Worm (Caenorhabditis elegans) whole organism, L2 larva: ENCODE measurements around the gene F38B7.3.
A peak's percentile ranks its signal among the peaks of the same experiment; 100 is the strongest.

Experiments used
- ama-1 ChIP-seq: fragments of 150-350 bp; optimal IDR thresholded peaks from 2 replicates; lab custom pipeline; 2018; ENCODE audit warnings: inconsistent platforms
- elt-1 ChIP-seq: fragments of 150-350 bp; optimal IDR thresholded peaks from 2 replicates; lab custom pipeline; 2014; ENCODE audit warnings: missing biosample characterization, missing genetic modification characterization
- lin-39 ChIP-seq: fragments of 150-350 bp; optimal IDR thresholded peaks from 2 replicates; lab custom pipeline; 2014; ENCODE audit warnings: missing biosample characterization, missing genetic modification reagents, missing genetic modification characterization
- lsy-2 ChIP-seq, 2 experiments: fragments of 150-350 bp in 1 of 2; sonication (generic microtip) in 1 of 2; optimal IDR thresholded peaks; 2 replicates each; lab custom pipeline; 2014 to 2017; ENCODE audit warnings: missing biosample characterization in 2 of 2, missing genetic modification characterization in 2 of 2
- nhr-10 ChIP-seq: sonication (generic microtip); optimal IDR thresholded peaks from 2 replicates; lab custom pipeline; 2017; ENCODE audit warnings: missing biosample characterization, missing genetic modification characterization
- nhr-11 ChIP-seq: fragments of 150-350 bp; optimal IDR thresholded peaks from 2 replicates; lab custom pipeline; 2014; ENCODE audit warnings: missing biosample characterization, missing genetic modification characterization
- nhr-12 ChIP-seq: fragments of 150-350 bp; optimal IDR thresholded peaks from 2 replicates; lab custom pipeline; 2014; ENCODE audit warnings: missing biosample characterization, missing genetic modification characterization
- nhr-77 ChIP-seq: fragments of 150-350 bp; optimal IDR thresholded peaks from 2 replicates; lab custom pipeline; 2014; ENCODE audit warnings: missing biosample characterization, missing genetic modification characterization
- unc-62 ChIP-seq: fragments of 150-350 bp; optimal IDR thresholded peaks from 2 replicates; lab custom pipeline; 2014; ENCODE audit warnings: missing biosample characterization, missing genetic modification reagents, missing genetic modification characterization
- zag-1 ChIP-seq: fragments of 150-350 bp; optimal IDR thresholded peaks from 2 replicates; lab custom pipeline; 2014; ENCODE audit warnings: missing biosample characterization, missing genetic modification characterization
- ztf-1 ChIP-seq: fragments of 200-800 bp; sonication (Bioruptor generic); conservative IDR thresholded peaks from 2 replicates; pipeline ENCODE4 v1.3.6; 2022; ENCODE audit warnings: missing genetic modification characterization, missing compliant biosample characterization

- no peak for TF ChIP-seq nhr-77
- TF ChIP-seq ama-1 (lab: Kevin White, UChicago): peak; percentile 44
- no peak for TF ChIP-seq zag-1 (tag; lab: Kevin White, UChicago)
- no peak for TF ChIP-seq nhr-12 (tag; lab: Kevin White, UChicago)
- TF ChIP-seq unc-62 (GFP tag; lab: Kevin White, UChicago): no peak
- peak; percentile 27 for TF ChIP-seq elt-1
- peak; percentile 97 for TF ChIP-seq nhr-10 (tag; lab: Kevin White, UChicago)
- TF ChIP-seq lsy-2 (tag; optimal IDR thresholded peaks at IDR 0.05; lab: Kevin White, UChicago): peak in 1 of 2 experiments; percentile 90
- TF ChIP-seq ztf-1 (GFP tag; lab: Robert Waterston, UW): no peak
- peak; percentile 4 for TF ChIP-seq nhr-11 (tag; lab: Kevin White, UChicago)
- no peak for TF ChIP-seq lin-39 (tag; lab: Kevin White, UChicago)
These were observed 24.0 kb downstream of the F38B7.3 start, which contains the start of the genes H12C20.7 and nhr-68 for ce11 chrV:11572803-11573490.
